Worm (Caenorhabditis elegans) whole organism, young adult: Measurements from ENCODE around the gene T22F3.11.
"Not testable (repeated sequence)": the region's sequence is repeated elsewhere in the genome, so short reads cannot be mapped to it uniquely, and the experiment has no call there.

Source experiments
- B0019.2 ChIP-seq: fragments of 200-800 bp; sonication (Bioruptor generic); conservative IDR thresholded peaks from 2 replicates; pipeline ENCODE4 v1.3.6; 2022; ENCODE audit warnings: missing genetic modification reagents, missing genetic modification characterization, missing compliant biosample characterization
- F22D6.2 ChIP-seq: sonication (generic microtip); optimal IDR thresholded peaks from 2 replicates; lab custom pipeline; 2016; ENCODE audit warnings: mild to moderate bottlenecking, missing genetic modification characterization, missing compliant biosample characterization
- F23B12.7 ChIP-seq: sonication (generic microtip); optimal IDR thresholded peaks from 2 replicates; lab custom pipeline; 2017; ENCODE audit warnings: missing genetic modification characterization, mild to moderate bottlenecking, missing compliant biosample characterization, antibody characterized with exemption, moderate library complexity; ENCODE audit not compliant: insufficient read depth
- F33H1.4 ChIP-seq: fragments of 200-800 bp; sonication (Bioruptor generic); IDR thresholded peaks from 2 replicates; pipeline ENCODE4 v1.3.6; 2022; ENCODE audit warnings: missing genetic modification reagents, missing genetic modification characterization, missing compliant biosample characterization
- F52B5.7 ChIP-seq: sonication (generic microtip); optimal IDR thresholded peaks from 2 replicates; lab custom pipeline; 2016; ENCODE audit warnings: mild to moderate bottlenecking, missing genetic modification characterization, missing compliant biosample characterization
- Y67H2A.10 ChIP-seq: fragments of 200-800 bp; sonication (Bioruptor generic); conservative IDR thresholded peaks from 2 replicates; pipeline ENCODE4 v1.3.6; 2022; ENCODE audit warnings: missing genetic modification reagents, missing genetic modification characterization, missing compliant biosample characterization
- Y95B8A.8 ChIP-seq: fragments of 200-800 bp; sonication (Bioruptor generic); IDR thresholded peaks from 2 replicates; pipeline ENCODE4 v1.3.6; 2022; ENCODE audit warnings: missing genetic modification reagents, missing genetic modification characterization, missing compliant biosample characterization
- ZK185.1 ChIP-seq: sonication (generic microtip); optimal IDR thresholded peaks from 2 replicates; lab custom pipeline; 2016; ENCODE audit warnings: mild to moderate bottlenecking, missing genetic modification characterization, missing compliant biosample characterization; ENCODE audit not compliant: poor library complexity, severe bottlenecking
- aptf-3 ChIP-seq: fragments of 200-800 bp; sonication (Bioruptor generic); IDR thresholded peaks from 2 replicates; pipeline ENCODE4 v1.3.6; 2022; ENCODE audit warnings: missing genetic modification characterization, missing compliant biosample characterization
- bed-2 ChIP-seq: fragments of 200-800 bp; sonication (Bioruptor generic); IDR thresholded peaks from 2 replicates; pipeline ENCODE4 v1.3.6; 2022; ENCODE audit warnings: missing genetic modification reagents, missing genetic modification characterization, missing compliant biosample characterization
- cebp-1 ChIP-seq, 2 experiments: fragments of 200-800 bp in 1 of 2; sonication (Bioruptor generic) in 1 of 2; sonication (generic microtip) in 1 of 2; IDR thresholded peaks in 1 of 2; optimal IDR thresholded peaks in 1 of 2; 2 replicates each; pipeline versions ENCODE4 v1.3.6 to Lab custom; 2017 to 2022; ENCODE audit warnings: missing compliant biosample characterization in 2 of 2, missing genetic modification characterization in 2 of 2, mild to moderate bottlenecking in 1 of 2, missing genetic modification reagents in 1 of 2, moderate library complexity in 1 of 2
- ceh-40 ChIP-seq: fragments of 200-800 bp; sonication (Bioruptor generic); IDR thresholded peaks from 2 replicates; pipeline ENCODE4 v1.3.6; 2022; ENCODE audit warnings: missing genetic modification characterization, missing compliant biosample characterization
- chd-7 ChIP-seq: sonication (generic microtip); optimal IDR thresholded peaks from 2 replicates; lab custom pipeline; 2016; ENCODE audit warnings: mild to moderate bottlenecking, missing genetic modification characterization, moderate library complexity, missing compliant biosample characterization
- dox-1 ChIP-seq: fragments of 200-800 bp; sonication (Bioruptor generic); IDR thresholded peaks from 2 replicates; pipeline ENCODE4 v1.3.6; 2022; ENCODE audit warnings: missing genetic modification reagents, missing genetic modification characterization, missing compliant biosample characterization
- dpff-1 ChIP-seq: sonication (generic microtip); optimal IDR thresholded peaks from 2 replicates; lab custom pipeline; 2017; ENCODE audit warnings: mild to moderate bottlenecking, missing genetic modification characterization, missing compliant biosample characterization
- efl-1 ChIP-seq: fragments of 150-350 bp; optimal IDR thresholded peaks from 2 replicates; lab custom pipeline; 2014; ENCODE audit warnings: missing biosample characterization, missing genetic modification reagents, missing genetic modification characterization
- hsf-1 ChIP-seq: fragments of 200-800 bp; sonication (Bioruptor generic); IDR thresholded peaks from 2 replicates; pipeline ENCODE4 v1.3.6; 2022; ENCODE audit warnings: missing genetic modification reagents, missing genetic modification characterization, missing compliant biosample characterization
- lag-1 ChIP-seq: fragments of 200-800 bp; sonication (Bioruptor generic); IDR thresholded peaks from 2 replicates; pipeline ENCODE4 v1.3.6; 2022; ENCODE audit warnings: missing genetic modification reagents, missing genetic modification characterization, missing compliant biosample characterization
- lin-35 ChIP-seq, 3 experiments: fragments of 150-350 bp in 2 of 3; sonication (generic microtip) in 1 of 3; optimal IDR thresholded peaks; 2 replicates each; lab custom pipeline; 2014 to 2018; ENCODE audit warnings: missing biosample characterization in 3 of 3, missing genetic modification characterization in 3 of 3, missing genetic modification reagents in 3 of 3
- lir-1 ChIP-seq: fragments of 200-800 bp; sonication (Bioruptor generic); conservative IDR thresholded peaks from 2 replicates; pipeline ENCODE4 v1.3.6; 2022; ENCODE audit warnings: missing genetic modification reagents, missing genetic modification characterization, missing compliant biosample characterization
- mel-28 ChIP-seq: sonication (generic microtip); optimal IDR thresholded peaks from 2 replicates; lab custom pipeline; 2016; ENCODE audit warnings: borderline replicate concordance, mild to moderate bottlenecking, missing genetic modification characterization, missing compliant biosample characterization
- mes-4 ChIP-seq: sonication (generic microtip); optimal IDR thresholded peaks from 2 replicates; lab custom pipeline; 2016; ENCODE audit warnings: missing genotype, missing genetic modification characterization, missing compliant biosample characterization
- nhr-179 ChIP-seq: sonication (generic microtip); optimal IDR thresholded peaks from 2 replicates; lab custom pipeline; 2016; ENCODE audit warnings: mild to moderate bottlenecking, missing genetic modification characterization, missing compliant biosample characterization
- nhr-90 ChIP-seq: sonication (generic microtip); optimal IDR thresholded peaks from 2 replicates; lab custom pipeline; 2016; ENCODE audit warnings: missing genotype, mild to moderate bottlenecking, missing genetic modification characterization, missing compliant biosample characterization
- pha-4 ChIP-seq: fragments of 150-350 bp; sonication (generic microtip); optimal IDR thresholded peaks from 2 replicates; lab custom pipeline; 2014; ENCODE audit warnings: missing biosample characterization, missing genetic modification reagents, missing genetic modification characterization
- rec-8 ChIP-seq, 2 experiments: sonication (generic microtip); optimal IDR thresholded peaks; 2 replicates each; lab custom pipeline; 2016; ENCODE audit warnings: mild to moderate bottlenecking in 2 of 2, missing genetic modification characterization in 2 of 2, missing genetic modification reagents in 2 of 2, missing genotype in 2 of 2, missing biosample characterization in 1 of 2, missing compliant biosample characterization in 1 of 2, moderate library complexity in 1 of 2
- repo-1 ChIP-seq: sonication (generic microtip); optimal IDR thresholded peaks from 2 replicates; lab custom pipeline; 2017; ENCODE audit warnings: mild to moderate bottlenecking, missing genetic modification characterization, missing compliant biosample characterization
- somi-1 ChIP-seq: fragments of 200-800 bp; sonication (Bioruptor generic); optimal IDR thresholded peaks from 2 replicates; lab custom pipeline; 2018; ENCODE audit warnings: mild to moderate bottlenecking, missing genetic modification characterization, missing compliant biosample characterization
- sptf-2 ChIP-seq: fragments of 200-800 bp; sonication (Bioruptor generic); optimal IDR thresholded peaks from 2 replicates; lab custom pipeline; 2018; ENCODE audit warnings: mild to moderate bottlenecking, missing genetic modification characterization, missing compliant biosample characterization
- tbx-9 ChIP-seq: sonication (generic microtip); optimal IDR thresholded peaks from 2 replicates; lab custom pipeline; 2016; ENCODE audit warnings: borderline replicate concordance, missing genetic modification characterization, inconsistent platforms, missing compliant biosample characterization
- tlf-1 ChIP-seq: fragments of 200-800 bp; sonication (Bioruptor generic); optimal IDR thresholded peaks from 2 replicates; lab custom pipeline; 2018; ENCODE audit warnings: mild to moderate bottlenecking, missing genetic modification characterization, missing compliant biosample characterization
- unc-130 ChIP-seq: sonication (generic microtip); optimal IDR thresholded peaks from 2 replicates; lab custom pipeline; 2016; ENCODE audit warnings: missing genetic modification reagents, missing genetic modification characterization, missing compliant biosample characterization
- zfh-2 ChIP-seq: fragments of 200-800 bp; sonication (Bioruptor generic); conservative IDR thresholded peaks from 2 replicates; pipeline ENCODE4 v1.3.6; 2022; ENCODE audit warnings: missing genetic modification reagents, missing genetic modification characterization, missing compliant biosample characterization

The T22F3.11 gene

ce11 chrV:3606391-3606790 is 8.0 kb downstream of the T22F3.11 start (continued):
- TF ChIP-seq nhr-179 (tag; lab: Kevin White, UChicago): no peak
- TF ChIP-seq ZK185.1 (tag; lab: Kevin White, UChicago): no peak
- no peak for TF ChIP-seq zfh-2 (GFP tag; lab: Robert Waterston, UW)
- TF ChIP-seq F23B12.7 (tag; lab: Kevin White, UChicago): no peak

DNA sequence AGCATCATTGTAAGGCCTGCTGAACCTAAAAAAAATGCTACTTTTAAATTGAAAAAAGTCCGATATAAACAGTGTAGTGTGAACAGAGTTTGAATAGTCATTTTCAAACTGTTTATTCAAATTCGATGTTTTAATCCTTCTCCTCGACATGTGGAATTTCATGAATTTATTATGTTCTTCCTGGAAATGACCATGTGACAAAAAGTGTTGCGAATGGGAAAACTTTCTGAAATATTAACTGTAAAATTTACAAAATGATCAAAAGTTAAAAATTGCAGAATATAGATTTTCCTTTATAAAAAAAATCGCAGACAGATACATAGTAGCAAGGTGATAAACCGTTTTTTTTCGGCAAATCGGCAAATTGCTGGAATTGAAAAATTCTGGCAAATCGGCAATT is 9.0 kb downstream of the T22F3.11 start, which contains the start of gene T22F3.8:
Gene T22F3.8, minus strand, starts transcription at position 101 of the 400 bp plus-strand sequence.
- TF ChIP-seq mel-28 (tag; lab: Kevin White, UChicago) (no peak), F22D6.2 (tag; lab: Kevin White, UChicago) (no peak), F33H1.4 (GFP tag; lab: Robert Waterston, UW) (no peak), pha-4 (tag; lab: Kevin White, UChicago) (no peak), F52B5.7 (no peak), ceh-40 (GFP tag; lab: Robert Waterston, UW) (no peak), rec-8 (tag; optimal IDR thresholded peaks at IDR 0.05; lab: Kevin White, UChicago) (no peak), unc-130 (GFP tag; lab: Kevin White, UChicago) (no peak), B0019.2 (GFP tag; lab: Robert Waterston, UW) (no peak), tlf-1 (GFP tag; lab: Kevin White, UChicago) (no peak), somi-1 (no peak), lin-35 (GFP tag; optimal IDR thresholded peaks at IDR 0.05; lab: Kevin White, UChicago) (no peak), lag-1 (no peak), aptf-3 (GFP tag; lab: Robert Waterston, UW) (no peak), bed-2 (GFP tag; lab: Robert Waterston, UW) (no peak), dpff-1 (tag; lab: Kevin White, UChicago) (no peak)

DNA sequence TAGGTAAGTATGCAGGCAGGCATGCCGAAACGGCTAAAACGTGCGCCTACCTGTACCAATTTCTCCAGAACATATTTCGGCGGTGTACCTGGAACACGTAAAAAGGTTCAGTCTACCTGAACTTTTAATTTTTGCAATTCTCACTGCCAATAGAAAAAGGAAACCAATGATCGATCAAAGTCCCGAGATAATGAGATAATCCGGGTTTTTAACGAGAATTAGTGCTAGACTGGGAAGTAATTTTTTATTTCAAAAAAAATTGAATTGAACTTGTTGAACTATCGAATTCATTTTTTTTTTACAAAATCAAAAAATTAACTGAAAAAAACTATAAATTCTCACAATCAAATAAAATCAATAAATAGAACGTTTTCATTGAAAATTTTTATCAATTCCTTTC is 13.8 kb downstream of the T22F3.11 start, which contains the start of gene T22F3.7:
Gene T22F3.7, minus strand, starts transcription at position 101 of the 400 bp plus-strand sequence.
- no peak for TF ChIP-seq lir-1 (GFP tag; lab: Robert Waterston, UW)
- no peak for TF ChIP-seq efl-1
- TF ChIP-seq somi-1: no peak
- TF ChIP-seq chd-7 (tag; lab: Kevin White, UChicago): no peak
- TF ChIP-seq hsf-1 (GFP tag; lab: Robert Waterston, UW): no peak
- TF ChIP-seq Y67H2A.10 (GFP tag; lab: Robert Waterston, UW): no peak
- no peak for TF ChIP-seq tbx-9 (tag; lab: Kevin White, UChicago)
- TF ChIP-seq dox-1: no peak
- TF ChIP-seq cebp-1 (GFP tag; IDR thresholded peaks at IDR 0.05; lab: Robert Waterston, UW): no peak
- no peak for TF ChIP-seq cebp-1 (tag; optimal IDR thresholded peaks at IDR 0.05; lab: Kevin White, UChicago)
- no peak for TF ChIP-seq repo-1 (tag; lab: Kevin White, UChicago)
- TF ChIP-seq Y95B8A.8 (GFP tag; lab: Robert Waterston, UW): no peak
- TF ChIP-seq, all 124 proteins: peak for 0

DNA sequence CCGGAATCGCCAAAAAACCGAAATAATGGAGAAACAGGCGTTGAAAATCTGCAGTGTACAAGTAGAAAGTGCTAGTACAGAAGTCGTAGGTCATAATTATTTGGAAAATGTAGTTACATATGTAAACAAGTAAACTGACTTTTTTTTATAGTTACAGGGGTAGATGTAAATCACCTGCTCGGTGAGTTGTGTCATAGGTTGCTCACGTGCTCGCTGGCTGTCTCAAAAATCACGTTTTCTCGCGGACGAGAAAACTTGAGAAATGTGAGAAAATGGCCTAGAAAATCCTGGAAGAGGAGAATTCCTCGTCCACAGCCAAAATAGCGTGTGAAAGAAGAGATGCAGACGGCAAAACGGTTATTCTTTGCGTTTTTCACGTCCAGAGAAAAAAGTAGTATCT is 17.3 kb downstream of the T22F3.11 start, which contains the start of gene srh-212:
Gene srh-212, minus strand, starts transcription at position 101 of the 400 bp plus-strand sequence.
- not testable (repeated sequence) for TF ChIP-seq nhr-90; sptf-2 (GFP tag; lab: Kevin White, UChicago); mes-4 (tag; lab: Kevin White, UChicago)
